Fruit fly (Drosophila melanogaster) whole organism, embryonic: ENCODE measurements around the gene Ire1.
A peak's percentile ranks its signal among the peaks of the same experiment; 100 is the strongest.

Source experiments
- Atf6 ChIP-seq: fragments of 200-800 bp; sonication (Bioruptor generic); IDR thresholded peaks from 2 replicates; pipeline ENCODE4 v1.3.6; 2022; ENCODE audit warnings: missing biosample characterization, missing genetic modification characterization
- CG10959 ChIP-seq: fragments of 200-800 bp; sonication (Bioruptor generic); IDR thresholded peaks from 2 replicates; pipeline ENCODE4 v1.3.6; 2022; ENCODE audit warnings: missing biosample characterization, missing genetic modification characterization
- CG10979 ChIP-seq: fragments of 200-800 bp; sonication (Bioruptor generic); optimal IDR thresholded peaks from 2 replicates; lab custom pipeline; 2018; ENCODE audit warnings: missing biosample characterization, mild to moderate bottlenecking, missing genetic modification characterization, moderate library complexity
- CG11398 ChIP-seq: fragments of 200-800 bp; sonication (Bioruptor generic); optimal IDR thresholded peaks from 2 replicates; lab custom pipeline; 2016; ENCODE audit warnings: missing biosample characterization, missing genetic modification characterization
- CG11695 ChIP-seq: fragments of 200-800 bp; sonication (Bioruptor generic); IDR thresholded peaks from 3 replicates; pipeline ENCODE4 v1.3.6; 2022; ENCODE audit warnings: missing biosample characterization, missing genetic modification characterization
- CG12219 ChIP-seq: fragments of 200-800 bp; sonication (Bioruptor generic); optimal IDR thresholded peaks from 3 replicates; lab custom pipeline; 2018; ENCODE audit warnings: missing biosample characterization, mild to moderate bottlenecking, missing genetic modification characterization
- CG15601 ChIP-seq: fragments of 200-800 bp; sonication (Bioruptor generic); optimal IDR thresholded peaks from 3 replicates; lab custom pipeline; 2019; ENCODE audit warnings: missing biosample characterization, mild to moderate bottlenecking, missing genetic modification characterization, moderate library complexity
- CG17186 ChIP-seq: fragments of 200-800 bp; sonication (Bioruptor generic); optimal IDR thresholded peaks from 3 replicates; lab custom pipeline; 2017; ENCODE audit warnings: missing biosample characterization, missing genetic modification reagents, missing genetic modification characterization
- CG17385 ChIP-seq: fragments of 200-800 bp; sonication (Bioruptor generic); optimal IDR thresholded peaks from 3 replicates; lab custom pipeline; 2018; ENCODE audit warnings: missing biosample characterization, mild to moderate bottlenecking, missing genetic modification characterization
- CG2129 ChIP-seq: fragments of 200-800 bp; sonication (Bioruptor generic); IDR thresholded peaks from 2 replicates; pipeline ENCODE4 v1.3.6; 2022; ENCODE audit warnings: missing biosample characterization, missing genetic modification characterization; ENCODE audit not compliant: partially characterized antibody
- CG2202 ChIP-seq: fragments of 200-800 bp; sonication (Bioruptor generic); optimal IDR thresholded peaks from 2 replicates; lab custom pipeline; 2018; ENCODE audit warnings: missing biosample characterization, mild to moderate bottlenecking, missing genetic modification characterization
- CG30403 ChIP-seq: fragments of 200-800 bp; sonication (Bioruptor generic); optimal IDR thresholded peaks from 3 replicates; lab custom pipeline; 2016; ENCODE audit warnings: missing biosample characterization, missing genetic modification characterization
- CG31441 ChIP-seq: fragments of 200-800 bp; sonication (Bioruptor generic); IDR thresholded peaks from 2 replicates; pipeline ENCODE4 v1.3.6; 2022; ENCODE audit warnings: missing biosample characterization, missing genetic modification characterization
- CG3407 ChIP-seq: fragments of 200-800 bp; sonication (Bioruptor generic); optimal IDR thresholded peaks from 2 replicates; lab custom pipeline; 2018; ENCODE audit warnings: missing biosample characterization, mild to moderate bottlenecking, missing genetic modification characterization
- CG3726 ChIP-seq: fragments of 200-800 bp; sonication (Bioruptor generic); IDR thresholded peaks from 3 replicates; pipeline ENCODE4, ENCODE4 v1.3.6; 2022; ENCODE audit warnings: missing biosample characterization, missing genetic modification characterization
- CG4360 ChIP-seq: fragments of 200-800 bp; sonication (Bioruptor generic); IDR thresholded peaks from 2 replicates; pipeline ENCODE4 v1.3.6; 2022; ENCODE audit warnings: missing biosample characterization, missing genetic modification characterization
- CG43689 ChIP-seq: fragments of 200-800 bp; sonication (Bioruptor generic); IDR thresholded peaks from 2 replicates; pipeline ENCODE4 v1.3.6; 2022; ENCODE audit warnings: missing biosample characterization, missing genetic modification characterization
- CG6272 ChIP-seq: fragments of 200-800 bp; sonication (Bioruptor generic); IDR thresholded peaks from 2 replicates; pipeline ENCODE4 v1.3.6; 2022; ENCODE audit warnings: missing biosample characterization, missing genetic modification characterization
- CG6654 ChIP-seq: fragments of 200-800 bp; sonication (Bioruptor generic); optimal IDR thresholded peaks from 2 replicates; lab custom pipeline; 2017; ENCODE audit warnings: missing biosample characterization, mild to moderate bottlenecking, missing genetic modification characterization
- CG7271 ChIP-seq: fragments of 200-800 bp; sonication (Bioruptor generic); optimal IDR thresholded peaks from 2 replicates; lab custom pipeline; 2018; ENCODE audit warnings: missing biosample characterization, mild to moderate bottlenecking, missing genetic modification characterization, moderate library complexity
- CG7372 ChIP-seq: fragments of 200-800 bp; sonication (Bioruptor generic); IDR thresholded peaks from 2 replicates; pipeline ENCODE4 v1.3.6; 2022; ENCODE audit warnings: missing biosample characterization, missing genetic modification characterization
- CG7786 ChIP-seq: fragments of 200-800 bp; sonication (Bioruptor generic); optimal IDR thresholded peaks from 2 replicates; lab custom pipeline; 2016; ENCODE audit warnings: missing biosample characterization, missing genetic modification characterization
- CG9797 ChIP-seq: fragments of 200-800 bp; sonication (Bioruptor generic); optimal IDR thresholded peaks from 3 replicates; lab custom pipeline; 2018; ENCODE audit warnings: missing biosample characterization, mild to moderate bottlenecking, missing genetic modification characterization
- Fer1 ChIP-seq: fragments of 200-800 bp; sonication (Bioruptor generic); optimal IDR thresholded peaks from 2 replicates; lab custom pipeline; 2017; ENCODE audit warnings: missing biosample characterization, mild to moderate bottlenecking, missing genetic modification characterization
- HLH54F ChIP-seq: fragments of 200-800 bp; sonication (Bioruptor generic); optimal IDR thresholded peaks from 3 replicates; lab custom pipeline; 2016; ENCODE audit warnings: missing biosample characterization, missing genetic modification characterization
- HLHmδ ChIP-seq: fragments of 200-800 bp; sonication (Bioruptor generic); optimal IDR thresholded peaks from 2 replicates; lab custom pipeline; 2018; ENCODE audit warnings: missing biosample characterization, mild to moderate bottlenecking, missing genetic modification characterization, moderate library complexity
- Lpt ChIP-seq: fragments of >200 bp; optimal IDR thresholded peaks from 2 replicates; lab custom pipeline; 2018; ENCODE audit warnings: missing biosample characterization, missing genetic modification characterization
- Myb ChIP-seq: fragments of 200-800 bp; sonication (Bioruptor generic); optimal IDR thresholded peaks from 2 replicates; lab custom pipeline; 2016; ENCODE audit warnings: missing biosample characterization, missing genetic modification characterization
- NFAT ChIP-seq: fragments of 200-800 bp; sonication (Bioruptor generic); IDR thresholded peaks from 2 replicates; pipeline ENCODE4 v1.3.6; 2022; ENCODE audit warnings: missing biosample characterization, missing genetic modification characterization
- Pdp1 ChIP-seq, 2 experiments: fragments of 200-800 bp; sonication (Bioruptor generic); optimal IDR thresholded peaks; 3 replicates each; lab custom pipeline; 2016; ENCODE audit warnings: missing biosample characterization in 2 of 2, missing genetic modification characterization in 2 of 2, mild to moderate bottlenecking in 1 of 2, moderate library complexity in 1 of 2
- Sox102F ChIP-seq: fragments of 200-800 bp; sonication (Bioruptor generic); optimal IDR thresholded peaks from 2 replicates; lab custom pipeline; 2018; ENCODE audit warnings: missing biosample characterization, mild to moderate bottlenecking, missing genetic modification characterization, moderate library complexity
- Xbp1 ChIP-seq: fragments of 200-800 bp; sonication (Bioruptor generic); optimal IDR thresholded peaks from 3 replicates; lab custom pipeline; 2016; ENCODE audit warnings: missing biosample characterization, mild to moderate bottlenecking, missing genetic modification characterization
- bigmax ChIP-seq: fragments of 200-800 bp; sonication (Bioruptor generic); optimal IDR thresholded peaks from 2 replicates; lab custom pipeline; 2018; ENCODE audit warnings: missing biosample characterization, mild to moderate bottlenecking, missing genetic modification characterization
- ci ChIP-seq: fragments of 200-800 bp; sonication (Bioruptor generic); IDR thresholded peaks from 3 replicates; pipeline ENCODE4 v1.3.6; 2022; ENCODE audit warnings: missing biosample characterization, missing genetic modification characterization
- crc ChIP-seq: fragments of 200-800 bp; sonication (Bioruptor generic); optimal IDR thresholded peaks from 2 replicates; lab custom pipeline; 2016; ENCODE audit warnings: missing biosample characterization, missing genetic modification characterization
- exex ChIP-seq: fragments of 200-800 bp; sonication (Bioruptor generic); optimal IDR thresholded peaks from 4 replicates; lab custom pipeline; 2018; ENCODE audit warnings: missing biosample characterization, mild to moderate bottlenecking, missing genetic modification characterization, moderate library complexity
- fd102C ChIP-seq: fragments of 200-800 bp; sonication (Bioruptor generic); optimal IDR thresholded peaks from 2 replicates; lab custom pipeline; 2018; ENCODE audit warnings: missing biosample characterization, mild to moderate bottlenecking, missing genetic modification characterization, moderate library complexity
- gt ChIP-seq: fragments of 200-800 bp; sonication (Bioruptor generic); IDR thresholded peaks from 2 replicates; pipeline ENCODE4 v1.3.6; 2022; ENCODE audit warnings: missing biosample characterization, missing genetic modification characterization
- h ChIP-seq: fragments of >200 bp; optimal IDR thresholded peaks from 2 replicates; lab custom pipeline; 2017
- her ChIP-seq: fragments of 200-800 bp; sonication (Bioruptor generic); optimal IDR thresholded peaks from 2 replicates; lab custom pipeline; 2016; ENCODE audit warnings: missing biosample characterization, missing genetic modification characterization
- insv ChIP-seq, 2 experiments: fragments of 200-800 bp; sonication (Bioruptor generic); optimal IDR thresholded peaks; 3 replicates each; lab custom pipeline; 2016 to 2018; ENCODE audit warnings: missing biosample characterization in 2 of 2, missing genetic modification characterization in 2 of 2
- klu ChIP-seq: fragments of 200-800 bp; sonication (Bioruptor generic); IDR thresholded peaks from 2 replicates; pipeline ENCODE4 v1.3.6; 2022; ENCODE audit warnings: missing biosample characterization, missing genetic modification characterization
- nom ChIP-seq: fragments of 200-800 bp; sonication (Bioruptor generic); optimal IDR thresholded peaks from 2 replicates; lab custom pipeline; 2017; ENCODE audit warnings: missing biosample characterization, missing genetic modification characterization, mild to moderate bottlenecking, moderate library complexity, missing genetic modification reagents
- pb ChIP-seq: fragments of 200-800 bp; sonication (Bioruptor generic); optimal IDR thresholded peaks from 3 replicates; lab custom pipeline; 2016; ENCODE audit warnings: missing biosample characterization, missing genetic modification characterization
- pros ChIP-seq: fragments of 200-800 bp; sonication (Bioruptor generic); optimal IDR thresholded peaks from 3 replicates; lab custom pipeline; 2019; ENCODE audit warnings: missing biosample characterization, mild to moderate bottlenecking, missing genetic modification characterization, moderate library complexity
- ranshi ChIP-seq: fragments of 200-800 bp; sonication (Bioruptor generic); IDR thresholded peaks from 2 replicates; pipeline ENCODE4 v1.3.6; 2022; ENCODE audit warnings: missing biosample characterization, missing genetic modification characterization
- seq ChIP-seq: fragments of 200-800 bp; sonication (Bioruptor generic); IDR thresholded peaks from 2 replicates; pipeline ENCODE4 v1.3.6; 2022; ENCODE audit warnings: missing biosample characterization, missing genetic modification characterization
- shn ChIP-seq: fragments of 200-800 bp; sonication (Bioruptor generic); optimal IDR thresholded peaks from 3 replicates; lab custom pipeline; 2016; ENCODE audit warnings: missing biosample characterization, missing genetic modification characterization
- sob ChIP-seq: fragments of 200-800 bp; sonication (Bioruptor generic); IDR thresholded peaks from 2 replicates; pipeline ENCODE4 v1.3.6; 2022; ENCODE audit warnings: missing biosample characterization, missing genetic modification characterization
- trh ChIP-seq: fragments of 200-800 bp; sonication (Bioruptor generic); optimal IDR thresholded peaks from 2 replicates; lab custom pipeline; 2016; ENCODE audit warnings: missing biosample characterization, missing genetic modification characterization

Ire1 gene

DNA sequence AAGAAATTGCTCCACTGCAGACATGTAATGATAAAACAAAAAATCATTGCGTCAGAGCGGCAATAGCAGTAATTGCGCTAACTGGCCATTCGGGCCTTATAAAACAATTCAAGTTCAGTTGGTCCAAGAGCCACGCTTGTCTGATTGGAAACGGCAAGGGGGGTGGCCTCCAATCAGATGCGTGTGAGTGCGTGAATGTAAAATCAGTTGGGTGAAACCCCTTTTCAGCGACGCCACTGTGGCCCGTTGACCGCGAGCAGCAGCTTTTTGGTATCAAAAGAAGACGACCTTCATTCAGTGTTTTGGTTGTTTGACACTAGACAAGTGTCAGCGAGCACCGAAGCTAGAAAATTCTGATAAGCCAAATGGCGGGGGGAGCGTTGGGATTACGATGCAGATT is 41.2 kb upstream of the Ire1 start (continued):
- TF ChIP-seq h (lab: Kevin White, UChicago): no peak
- TF ChIP-seq bigmax: no peak
- TF ChIP-seq NFAT (GFP tag; lab: Robert Waterston, UW): no peak
- no peak for TF ChIP-seq crc
- peak; percentile 24; the same call in 1 of the 2 replicates for TF ChIP-seq ranshi (GFP tag; lab: Robert Waterston, UW)
- TF ChIP-seq sob (GFP tag; lab: Robert Waterston, UW): peak; percentile 49; the same call in 1 of the 2 replicates
- TF ChIP-seq CG30403 (GFP tag; lab: Kevin White, UChicago): no peak
- TF ChIP-seq CG43689 (GFP tag; lab: Robert Waterston, UW): no peak
- TF ChIP-seq CG2129 (GFP tag; lab: Robert Waterston, UW): no peak
- TF ChIP-seq CG7786: no peak
- no peak for TF ChIP-seq Lpt (GFP tag; lab: Kevin White, UChicago)
- no peak for TF ChIP-seq pb (GFP tag; lab: Kevin White, UChicago)
- no peak for TF ChIP-seq CG6272 (GFP tag; lab: Robert Waterston, UW)
- TF ChIP-seq pros: no peak
- no peak for TF ChIP-seq CG11695 (GFP tag; lab: Robert Waterston, UW)
- no peak for TF ChIP-seq Xbp1 (GFP tag; lab: Kevin White, UChicago)
- no peak for TF ChIP-seq ci (GFP tag; lab: Robert Waterston, UW)
- no peak for TF ChIP-seq CG3407
- TF ChIP-seq Atf6: peak; percentile 19; the same call in 1 of the 2 replicates
- TF ChIP-seq CG31441 (GFP tag; lab: Robert Waterston, UW): no peak
- TF ChIP-seq nom (GFP tag; lab: Kevin White, UChicago): no peak
- TF ChIP-seq CG2202 (tag; lab: Kevin White, UChicago): no peak

dm6 chr3R:19901742-19902141 is 40.7 kb upstream of the Ire1 start:
- TF ChIP-seq trh (GFP tag; lab: Kevin White, UChicago): no peak
- TF ChIP-seq klu: no peak
- TF ChIP-seq CG6654 (GFP tag; lab: Kevin White, UChicago): no peak
- TF ChIP-seq CG17186 (GFP tag; lab: Kevin White, UChicago): no peak
- no peak for TF ChIP-seq fd102C (GFP tag; lab: Kevin White, UChicago)
- TF ChIP-seq, all 482 proteins: peak for 0

DNA sequence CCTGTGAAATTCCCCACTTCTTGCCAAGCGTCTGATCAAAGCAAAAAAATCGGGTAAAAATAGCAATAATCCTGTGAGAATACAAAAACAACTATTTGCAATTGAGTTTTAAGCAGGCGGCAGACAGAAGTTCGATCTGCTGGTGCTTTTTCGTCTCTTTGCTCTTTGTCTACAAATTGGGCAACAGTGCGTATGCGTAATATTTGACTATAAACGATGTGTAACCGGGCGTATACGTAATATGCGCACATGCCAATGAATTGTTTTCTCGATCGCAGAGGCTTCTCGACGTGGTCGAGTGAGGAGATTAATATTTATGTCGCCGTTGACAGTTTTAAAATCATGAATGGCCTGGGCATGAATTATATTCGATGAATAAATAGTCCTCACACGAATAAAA is 34.2 kb upstream of the Ire1 start:
- TF ChIP-seq CG9797 (GFP tag; lab: Kevin White, UChicago) (no peak), CG10959 (GFP tag; lab: Robert Waterston, UW) (0 out of 2 replicates have a peak, but pooled peaks have one; percentile 17), Pdp1 (GFP tag; optimal IDR thresholded peaks at IDR 0.05; lab: Kevin White, UChicago) (peak in 1 of 2 experiments; percentile 62), HLHmδ (GFP tag; lab: Kevin White, UChicago) (no peak), CG4360 (no peak), HLH54F (GFP tag; lab: Kevin White, UChicago) (no peak), Fer1 (GFP tag; lab: Kevin White, UChicago) (no peak), CG10979 (peak; percentile 6), CG7372 (GFP tag; lab: Robert Waterston, UW) (peak; percentile 93)

DNA sequence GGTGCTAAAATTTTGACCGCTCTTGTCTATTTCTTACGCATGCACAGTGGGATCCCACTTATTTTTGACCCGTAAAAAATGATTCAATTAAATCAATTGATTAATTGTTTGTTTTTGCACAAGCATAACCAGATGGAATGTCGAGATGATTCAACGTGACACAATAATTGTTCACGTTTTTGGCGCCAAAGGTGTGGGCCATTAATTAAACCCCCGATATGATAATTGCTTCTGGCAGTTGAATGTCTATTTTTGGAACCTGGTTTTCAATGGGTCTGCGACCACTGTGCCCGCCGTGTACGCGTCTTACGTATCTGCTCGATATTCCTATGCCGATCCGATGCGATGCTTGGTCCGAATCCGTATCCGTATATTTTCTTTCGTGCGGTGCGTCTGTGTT is 31.0 kb upstream of the Ire1 start:
- TF ChIP-seq shn (GFP tag; lab: Kevin White, UChicago) (peak; percentile 75), her (GFP tag; lab: Kevin White, UChicago) (peak; percentile 57), CG3726 (GFP tag; lab: Robert Waterston, UW) (peak; percentile 73; the same call in 2 of the 3 replicates), insv (GFP tag; optimal IDR thresholded peaks at IDR 0.05; lab: Kevin White, UChicago) (no peak), CG7271 (tag; lab: Kevin White, UChicago) (peak; percentile 9), CG12219 (GFP tag; lab: Kevin White, UChicago) (peak; percentile 72), CG15601 (peak; percentile 45), seq (peak; percentile 71), CG17385 (GFP tag; lab: Kevin White, UChicago) (peak; percentile 63), exex (no peak), Sox102F (GFP tag; lab: Kevin White, UChicago) (peak; percentile 66), Myb (peak; percentile 49), CG11398 (GFP tag; lab: Kevin White, UChicago) (peak; percentile 41), gt (peak; percentile 26; the same call in 1 of the 2 replicates)
